Worm (Caenorhabditis elegans) whole organism, late embryonic: Measurements from ENCODE around the gene kreg-1.

Experiments
- C08G9.2 ChIP-seq: sonication (generic microtip); optimal IDR thresholded peaks from 2 replicates; lab custom pipeline; 2016; ENCODE audit warnings: mild to moderate bottlenecking, missing genetic modification characterization, moderate library complexity, missing compliant biosample characterization
- F13H6.1 ChIP-seq: sonication (generic microtip); optimal IDR thresholded peaks from 2 replicates; lab custom pipeline; 2016; ENCODE audit warnings: missing genetic modification characterization, missing compliant biosample characterization
- T23F11.4 ChIP-seq: fragments of 200-800 bp; sonication (Bioruptor generic); optimal IDR thresholded peaks from 2 replicates; lab custom pipeline; 2018; ENCODE audit warnings: mild to moderate bottlenecking, missing genetic modification characterization, missing compliant biosample characterization
- Y22D7AL.16 ChIP-seq: sonication (generic microtip); optimal IDR thresholded peaks from 2 replicates; lab custom pipeline; 2016; ENCODE audit warnings: missing genetic modification characterization, missing compliant biosample characterization
- ceh-14 ChIP-seq: sonication (generic microtip); optimal IDR thresholded peaks from 2 replicates; lab custom pipeline; 2016; ENCODE audit warnings: missing genotype, missing genetic modification characterization, missing compliant biosample characterization
- ceh-18 ChIP-seq: sonication (generic microtip); optimal IDR thresholded peaks from 2 replicates; lab custom pipeline; 2016; ENCODE audit warnings: missing genetic modification characterization, missing compliant biosample characterization
- ceh-30 ChIP-seq: fragments of 150-350 bp; optimal IDR thresholded peaks from 2 replicates; lab custom pipeline; 2014; ENCODE audit warnings: missing biosample characterization, missing genetic modification characterization
- ceh-31 ChIP-seq: sonication (generic microtip); optimal IDR thresholded peaks from 2 replicates; lab custom pipeline; 2016; ENCODE audit warnings: missing genetic modification characterization, missing compliant biosample characterization
- ceh-34 ChIP-seq: sonication (generic microtip); optimal IDR thresholded peaks from 2 replicates; lab custom pipeline; 2016; ENCODE audit warnings: mild to moderate bottlenecking, missing genetic modification characterization, missing compliant biosample characterization
- ceh-45 ChIP-seq: fragments of 200-800 bp; sonication (Bioruptor generic); IDR thresholded peaks from 2 replicates; pipeline ENCODE4 v1.3.6; 2022; ENCODE audit warnings: missing genetic modification reagents, missing genetic modification characterization, missing compliant biosample characterization
- ceh-6 ChIP-seq: fragments of 200-800 bp; sonication (Bioruptor generic); optimal IDR thresholded peaks from 2 replicates; lab custom pipeline; 2018; ENCODE audit warnings: mild to moderate bottlenecking, missing genetic modification characterization, missing compliant biosample characterization
- ceh-9 ChIP-seq: sonication (generic microtip); optimal IDR thresholded peaks from 2 replicates; lab custom pipeline; 2016; ENCODE audit warnings: mild to moderate bottlenecking, missing genetic modification characterization, inconsistent platforms, missing compliant biosample characterization
- dmd-4 ChIP-seq: sonication (generic microtip); optimal IDR thresholded peaks from 2 replicates; lab custom pipeline; 2016; ENCODE audit warnings: borderline replicate concordance, missing genetic modification characterization, missing compliant biosample characterization
- dve-1 ChIP-seq: sonication (generic microtip); optimal IDR thresholded peaks from 2 replicates; lab custom pipeline; 2017; ENCODE audit warnings: antibody characterized with exemption, mild to moderate bottlenecking, missing genetic modification characterization, missing compliant biosample characterization
- elt-2 ChIP-seq: sonication (generic microtip); optimal IDR thresholded peaks from 2 replicates; lab custom pipeline; 2016; ENCODE audit warnings: missing genetic modification reagents, missing genetic modification characterization, missing compliant biosample characterization
- elt-4 ChIP-seq: sonication (generic microtip); optimal IDR thresholded peaks from 2 replicates; lab custom pipeline; 2016; ENCODE audit warnings: missing genetic modification characterization, missing compliant biosample characterization
- fax-1 ChIP-seq: sonication (generic microtip); optimal IDR thresholded peaks from 2 replicates; lab custom pipeline; 2016; ENCODE audit warnings: missing genotype, missing genetic modification characterization, missing compliant biosample characterization
- fkh-6 ChIP-seq: sonication (generic microtip); optimal IDR thresholded peaks from 2 replicates; lab custom pipeline; 2016; ENCODE audit warnings: missing genetic modification characterization, missing compliant biosample characterization
- hlh-15 ChIP-seq: sonication (generic microtip); optimal IDR thresholded peaks from 2 replicates; lab custom pipeline; 2016; ENCODE audit warnings: missing genetic modification characterization, missing compliant biosample characterization
- hlh-30 ChIP-seq: sonication (generic microtip); optimal IDR thresholded peaks from 2 replicates; lab custom pipeline; 2017; ENCODE audit warnings: antibody characterized with exemption, missing genetic modification characterization, missing compliant biosample characterization; ENCODE audit not compliant: insufficient read depth
- hlh-6 ChIP-seq: sonication (generic microtip); optimal IDR thresholded peaks from 2 replicates; lab custom pipeline; 2016; ENCODE audit warnings: missing genotype, missing genetic modification characterization, missing compliant biosample characterization
- nhr-11 ChIP-seq: fragments of 150-350 bp; optimal IDR thresholded peaks from 2 replicates; lab custom pipeline; 2014; ENCODE audit warnings: missing biosample characterization, missing genetic modification characterization
- nhr-232 ChIP-seq: sonication (generic microtip); optimal IDR thresholded peaks from 2 replicates; lab custom pipeline; 2016; ENCODE audit warnings: missing genetic modification characterization, missing compliant biosample characterization
- pag-3 ChIP-seq: sonication (generic microtip); optimal IDR thresholded peaks from 2 replicates; lab custom pipeline; 2016; ENCODE audit warnings: missing compliant biosample characterization, missing genetic modification characterization, borderline replicate concordance
- pax-1 ChIP-seq: fragments of 150-350 bp; optimal IDR thresholded peaks from 2 replicates; lab custom pipeline; 2014; ENCODE audit warnings: missing biosample characterization, missing genetic modification characterization
- pha-2 ChIP-seq: sonication (generic microtip); optimal IDR thresholded peaks from 2 replicates; lab custom pipeline; 2017; ENCODE audit warnings: mild to moderate bottlenecking, missing genetic modification characterization, missing compliant biosample characterization
- pha-4 ChIP-seq: fragments of 150-350 bp; optimal IDR thresholded peaks from 2 replicates; lab custom pipeline; 2018; ENCODE audit warnings: missing biosample characterization, missing genetic modification reagents, missing genetic modification characterization
- pros-1 ChIP-seq: fragments of 150-350 bp; optimal IDR thresholded peaks from 2 replicates; lab custom pipeline; 2014; ENCODE audit warnings: missing biosample characterization, missing genetic modification reagents, missing genetic modification characterization
- rnt-1 ChIP-seq: sonication (generic microtip); optimal IDR thresholded peaks from 2 replicates; lab custom pipeline; 2016; ENCODE audit warnings: missing genetic modification characterization, missing compliant biosample characterization
- sox-4 ChIP-seq: sonication (generic microtip); optimal IDR thresholded peaks from 2 replicates; lab custom pipeline; 2017; ENCODE audit warnings: mild to moderate bottlenecking, missing genetic modification characterization, inconsistent platforms, missing compliant biosample characterization
- syd-9 ChIP-seq: sonication (generic microtip); optimal IDR thresholded peaks from 2 replicates; lab custom pipeline; 2016; ENCODE audit warnings: mild to moderate bottlenecking, missing genetic modification characterization, moderate library complexity, missing compliant biosample characterization
- tbx-2 ChIP-seq: sonication (generic microtip); optimal IDR thresholded peaks from 2 replicates; lab custom pipeline; 2016; ENCODE audit warnings: missing genetic modification characterization, missing compliant biosample characterization
- ttx-3 ChIP-seq: sonication (generic microtip); optimal IDR thresholded peaks from 2 replicates; lab custom pipeline; 2016; ENCODE audit warnings: missing genetic modification reagents, missing genetic modification characterization, missing compliant biosample characterization
- unc-3 ChIP-seq, 2 experiments: fragments of 200-800 bp in 1 of 2; sonication (Bioruptor generic) in 1 of 2; sonication (generic microtip) in 1 of 2; conservative IDR thresholded peaks in 1 of 2; optimal IDR thresholded peaks in 1 of 2; 2 replicates each; pipeline versions ENCODE4 v1.3.6 to Lab custom; 2016 to 2022; ENCODE audit warnings: missing compliant biosample characterization in 2 of 2, missing genetic modification characterization in 2 of 2, missing genetic modification reagents in 1 of 2
- unc-55 ChIP-seq: sonication (generic microtip); optimal IDR thresholded peaks from 2 replicates; lab custom pipeline; 2017; ENCODE audit warnings: missing biosample characterization, missing genetic modification reagents, missing genetic modification characterization
- unc-86 ChIP-seq: sonication (generic microtip); optimal IDR thresholded peaks from 2 replicates; lab custom pipeline; 2016; ENCODE audit warnings: missing genetic modification characterization, missing compliant biosample characterization
- zip-5 ChIP-seq: sonication (generic microtip); optimal IDR thresholded peaks from 2 replicates; lab custom pipeline; 2016; ENCODE audit warnings: missing genetic modification characterization, missing compliant biosample characterization

kreg-1 gene

ce11 chrX:8677873-8678272, 31.7 kb upstream of the kreg-1 start:
- TF ChIP-seq pha-4 (tag; lab: Kevin White, UChicago) (no peak), unc-86 (no peak), ttx-3 (tag; lab: Kevin White, UChicago) (no peak), pag-3 (no peak)

ce11 chrX:8681600-8681999, 28.0 kb upstream of the kreg-1 start, which contains the start of gene K09E2.1:
Gene K09E2.1, plus strand, starts transcription at chrX:8681900.
- no peak for TF ChIP-seq T23F11.4 (GFP tag; lab: Kevin White, UChicago)

DNA sequence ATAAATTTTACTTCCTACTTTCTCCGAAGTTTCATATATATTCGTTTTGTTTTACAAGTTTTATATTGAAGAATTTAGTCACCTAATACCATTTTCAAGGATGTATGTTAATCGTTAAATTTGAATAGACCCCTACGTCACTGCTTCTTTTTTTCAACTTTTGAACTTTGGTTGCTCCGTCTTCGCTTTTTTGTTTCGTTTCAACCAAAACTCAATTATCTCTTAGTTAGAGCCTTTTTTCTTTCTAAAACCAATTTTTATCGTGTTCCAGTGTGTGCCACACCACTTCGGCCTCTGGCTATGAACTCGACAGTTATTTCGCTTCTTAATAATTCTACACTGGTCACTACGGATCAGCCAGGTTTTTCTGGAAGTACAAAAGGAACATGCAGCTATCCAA, 12.0 kb upstream of the kreg-1 start, which contains the start of gene frpr-8:
Gene frpr-8 (plus strand): TSS at position 301 of the 400 bp plus-strand sequence.
- TF ChIP-seq C08G9.2, result no peak
- no peak for TF ChIP-seq ceh-45 (GFP tag; lab: Robert Waterston, UW)
- no peak for TF ChIP-seq pag-3
- no peak for TF ChIP-seq ttx-3 (tag; lab: Kevin White, UChicago)
- TF ChIP-seq hlh-6 (tag; lab: Kevin White, UChicago), result no peak
- TF ChIP-seq ceh-18 (tag; lab: Kevin White, UChicago), result no peak
- no peak for TF ChIP-seq elt-4 (tag; lab: Kevin White, UChicago)
- TF ChIP-seq hlh-15 (tag; lab: Kevin White, UChicago), result no peak
- no peak for TF ChIP-seq ceh-34 (tag; lab: Kevin White, UChicago)
- TF ChIP-seq ceh-6 (GFP tag; lab: Kevin White, UChicago), result no peak
- TF ChIP-seq ceh-9, result no peak
- TF ChIP-seq ceh-30, result no peak
- TF ChIP-seq pros-1 (tag; lab: Kevin White, UChicago), result no peak
- TF ChIP-seq unc-3 (GFP tag; conservative IDR thresholded peaks at IDR 0.05; lab: Robert Waterston, UW), result no peak
- TF ChIP-seq unc-3 (tag; optimal IDR thresholded peaks at IDR 0.05; lab: Kevin White, UChicago), result no peak
- TF ChIP-seq rnt-1, result no peak

DNA sequence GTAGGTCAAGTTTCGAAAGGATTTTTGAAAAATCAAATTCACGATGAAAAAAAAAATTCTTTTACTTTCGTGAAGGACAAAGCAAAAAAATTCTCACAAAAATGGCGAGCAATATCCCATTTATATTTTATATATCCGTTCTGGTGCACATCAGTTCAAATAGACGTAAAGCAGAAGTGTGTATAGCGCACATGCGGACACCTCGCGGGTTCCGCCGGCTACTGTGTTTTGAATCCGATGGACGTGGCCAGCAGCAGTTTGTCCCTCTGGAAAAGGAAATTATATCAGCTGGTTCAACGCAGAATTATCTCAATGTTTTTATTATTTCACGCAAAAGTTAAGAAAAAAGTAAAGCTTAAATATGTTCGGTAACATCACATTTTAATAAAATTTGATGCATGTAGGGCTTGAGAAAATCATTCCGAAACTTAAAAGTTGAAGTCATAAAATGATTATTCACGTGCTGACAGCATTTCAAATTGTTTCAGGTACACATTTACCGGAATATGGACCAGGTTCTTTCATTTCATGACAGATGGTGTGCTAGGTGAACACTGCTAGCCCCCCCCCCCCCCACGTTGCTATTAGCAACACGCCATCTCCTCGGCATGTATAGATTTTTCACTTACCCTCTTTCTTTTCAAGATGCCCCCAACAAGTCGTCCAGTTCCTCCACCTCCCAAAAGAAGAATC, 5.8 kb upstream of the kreg-1 start, which contains the start of gene jbts-14:
Gene jbts-14 (plus strand): TSS at position 643 of the 693 bp plus-strand sequence.
- TF ChIP-seq zip-5 (no peak), fax-1 (tag; lab: Kevin White, UChicago) (no peak), pag-3 (no peak), ceh-9 (no peak), Y22D7AL.16 (tag; lab: Kevin White, UChicago) (no peak)
- TF ChIP-seq, all 69 proteins: peak for 0

DNA sequence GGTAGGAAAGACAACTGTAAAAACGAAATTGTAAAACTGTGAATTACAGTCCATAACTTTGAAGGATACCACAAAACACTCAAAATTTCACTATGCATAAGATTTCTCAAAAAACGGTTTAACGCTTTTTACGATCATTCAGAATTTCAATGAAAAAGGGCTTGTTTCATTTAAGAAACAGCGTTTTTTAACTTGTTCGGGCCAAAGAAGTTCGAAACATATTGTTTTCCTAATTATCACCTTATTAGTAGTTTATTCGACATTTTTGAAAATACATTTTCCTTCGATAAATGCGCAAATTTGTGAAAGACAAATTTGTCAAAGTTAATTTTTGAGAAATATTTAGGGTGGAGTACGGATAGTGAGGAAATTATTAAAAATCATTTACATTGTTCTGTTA, 4.7 kb upstream of the kreg-1 start:
- TF ChIP-seq fkh-6, result no peak
- no peak for TF ChIP-seq ceh-14 (tag; lab: Kevin White, UChicago)
- TF ChIP-seq tbx-2 (tag; lab: Kevin White, UChicago), result no peak
- TF ChIP-seq pha-2 (tag; lab: Kevin White, UChicago), result no peak
- no peak for TF ChIP-seq F13H6.1 (tag; lab: Kevin White, UChicago)
- no peak for TF ChIP-seq dve-1 (tag; lab: Kevin White, UChicago)
- no peak for TF ChIP-seq unc-55
- TF ChIP-seq nhr-232 (tag; lab: Kevin White, UChicago), result no peak
- TF ChIP-seq elt-2 (tag; lab: Kevin White, UChicago), result no peak
- TF ChIP-seq sox-4 (tag; lab: Kevin White, UChicago), result no peak
- TF ChIP-seq ceh-6 (GFP tag; lab: Kevin White, UChicago), result no peak
- no peak for TF ChIP-seq syd-9
- TF ChIP-seq hlh-15 (tag; lab: Kevin White, UChicago), result no peak
- no peak for TF ChIP-seq ceh-31 (tag; lab: Kevin White, UChicago)
- no peak for TF ChIP-seq nhr-11 (tag; lab: Kevin White, UChicago)
- no peak for TF ChIP-seq dmd-4
- no peak for TF ChIP-seq hlh-30 (tag; lab: Kevin White, UChicago)
- no peak for TF ChIP-seq pax-1 (tag; lab: Kevin White, UChicago)
